Worm (Caenorhabditis elegans) whole organism, L4/young adult: ENCODE measurements around the gene unc-7.

Experiments used
- W03F9.2 ChIP-seq: fragments of 150-350 bp; optimal IDR thresholded peaks from 2 replicates; lab custom pipeline; 2014; ENCODE audit warnings: missing biosample characterization, missing genetic modification characterization
- dao-5 ChIP-seq: sonication (generic microtip); optimal IDR thresholded peaks from 2 replicates; lab custom pipeline; 2016; ENCODE audit warnings: missing genotype, missing genetic modification characterization, moderate library complexity, missing compliant biosample characterization
- him-1 ChIP-seq: sonication (generic microtip); optimal IDR thresholded peaks from 2 replicates; lab custom pipeline; 2016; ENCODE audit warnings: missing genotype, missing genetic modification reagents, missing genetic modification characterization, missing compliant biosample characterization

ce11 chrX:15077597-15078261 lies 69.8 kb downstream of the unc-7 start, which contains the start of the genes H40L08.8, H40L08.2 and H40L08.7:
- TF ChIP-seq W03F9.2 (tag; lab: Kevin White, UChicago) (no peak), him-1 (no peak), dao-5 (no peak)
